Worm (Caenorhabditis elegans) whole organism, L1 larva: Measurements from ENCODE around the gene ges-1.

ENCODE experiments used
- C34B4.2 ChIP-seq: sonication (generic microtip); optimal IDR thresholded peaks from 2 replicates; lab custom pipeline; 2017; ENCODE audit warnings: mild to moderate bottlenecking, missing genetic modification characterization, missing compliant biosample characterization
- F16B12.6 ChIP-seq: fragments of 150-350 bp; optimal IDR thresholded peaks from 2 replicates; lab custom pipeline; 2014; ENCODE audit warnings: missing biosample characterization, missing genetic modification characterization
- Y116A8C.19 ChIP-seq: sonication (generic microtip); optimal IDR thresholded peaks from 2 replicates; lab custom pipeline; 2016; ENCODE audit warnings: missing compliant biosample characterization, missing genetic modification characterization, borderline replicate concordance
- blmp-1 ChIP-seq: fragments of 150-350 bp; optimal IDR thresholded peaks from 2 replicates; lab custom pipeline; 2014; ENCODE audit warnings: missing biosample characterization, missing genetic modification characterization
- ceh-63 ChIP-seq: fragments of 200-800 bp; sonication (Bioruptor generic); optimal IDR thresholded peaks from 2 replicates; lab custom pipeline; 2018; ENCODE audit warnings: mild to moderate bottlenecking, missing genetic modification characterization, missing compliant biosample characterization
- ceh-8 ChIP-seq: fragments of 200-800 bp; sonication (Bioruptor generic); optimal IDR thresholded peaks from 2 replicates; lab custom pipeline; 2018; ENCODE audit warnings: mild to moderate bottlenecking, missing genetic modification characterization, moderate library complexity, missing compliant biosample characterization
- ceh-88 ChIP-seq: fragments of 200-800 bp; sonication (Bioruptor generic); IDR thresholded peaks from 2 replicates; pipeline ENCODE4 v1.3.6; 2022; ENCODE audit warnings: missing genetic modification characterization, missing compliant biosample characterization
- ces-1 ChIP-seq: fragments of 150-350 bp; optimal IDR thresholded peaks from 2 replicates; lab custom pipeline; 2014; ENCODE audit warnings: missing biosample characterization, missing genetic modification reagents, missing genetic modification characterization
- dpl-1 ChIP-seq, 3 experiments: fragments of 150-350 bp in 2 of 3; sonication (generic microtip) in 1 of 3; optimal IDR thresholded peaks; 2 replicates each; lab custom pipeline; 2014 to 2017; ENCODE audit warnings: missing biosample characterization in 3 of 3, missing genetic modification characterization in 3 of 3, missing genetic modification reagents in 3 of 3
- dsc-1 ChIP-seq: sonication (generic microtip); optimal IDR thresholded peaks from 2 replicates; lab custom pipeline; 2016; ENCODE audit warnings: mild to moderate bottlenecking, missing genetic modification characterization, missing compliant biosample characterization
- efl-1 ChIP-seq, 4 experiments: fragments of 150-350 bp; optimal IDR thresholded peaks in 3 of 4; peaks in 1 of 4; 1 replicate in 1 of 4; 2 replicates in 3 of 4; lab custom pipeline; 2014; ENCODE audit warnings: missing biosample characterization in 2 of 4, missing genetic modification characterization in 2 of 4, missing genetic modification reagents in 2 of 4
- efl-3 ChIP-seq: fragments of 200-800 bp; sonication (Bioruptor generic); optimal IDR thresholded peaks from 2 replicates; lab custom pipeline; 2018; ENCODE audit warnings: mild to moderate bottlenecking, missing genetic modification characterization, missing compliant biosample characterization
- egl-27 ChIP-seq, 2 experiments: fragments of 150-350 bp in 1 of 2; sonication (generic microtip); optimal IDR thresholded peaks; 3 replicates each; lab custom pipeline; 2017 to 2018; ENCODE audit warnings: missing biosample characterization in 2 of 2, missing genetic modification characterization in 2 of 2, missing genetic modification reagents in 2 of 2
- elt-2 ChIP-seq: sonication (generic microtip); optimal IDR thresholded peaks from 2 replicates; lab custom pipeline; 2016; ENCODE audit warnings: missing genetic modification characterization, mild to moderate bottlenecking, inconsistent platforms, missing compliant biosample characterization, missing genetic modification reagents
- elt-3 ChIP-seq, 6 experiments: fragments of 150-350 bp in 1 of 6; sonication (generic microtip); optimal IDR thresholded peaks; 2 replicates each; lab custom pipeline; 2017 to 2018; ENCODE audit warnings: missing biosample characterization in 6 of 6, missing genetic modification characterization in 6 of 6, inconsistent platforms in 1 of 6
- fkh-4 ChIP-seq: sonication (generic microtip); optimal IDR thresholded peaks from 2 replicates; lab custom pipeline; 2016; ENCODE audit warnings: missing compliant biosample characterization, missing genetic modification characterization, borderline replicate concordance
- fos-1 ChIP-seq: fragments of 150-350 bp; optimal IDR thresholded peaks from 2 replicates; lab custom pipeline; 2014; ENCODE audit warnings: missing biosample characterization, missing genetic modification characterization
- grh-1 ChIP-seq: fragments of 200-800 bp; sonication (Bioruptor generic); IDR thresholded peaks from 2 replicates; pipeline ENCODE4 v1.3.6; 2022; ENCODE audit warnings: missing genetic modification reagents, missing genetic modification characterization, missing compliant biosample characterization
- hlh-4 ChIP-seq: sonication (generic microtip); optimal IDR thresholded peaks from 2 replicates; lab custom pipeline; 2016; ENCODE audit warnings: mild to moderate bottlenecking, missing genetic modification characterization, missing compliant biosample characterization
- jun-1 ChIP-seq: fragments of 150-350 bp; optimal IDR thresholded peaks from 2 replicates; lab custom pipeline; 2014; ENCODE audit warnings: missing biosample characterization, missing genetic modification reagents, missing genetic modification characterization
- lin-14 ChIP-seq: fragments of 200-800 bp; sonication (Bioruptor generic); optimal IDR thresholded peaks from 2 replicates; lab custom pipeline; 2018; ENCODE audit warnings: mild to moderate bottlenecking, missing genetic modification characterization, moderate library complexity, missing compliant biosample characterization
- lin-39 ChIP-seq: fragments of 150-350 bp; optimal IDR thresholded peaks from 2 replicates; lab custom pipeline; 2014; ENCODE audit warnings: missing biosample characterization, missing genetic modification reagents, missing genetic modification characterization
- lir-3 ChIP-seq: sonication (generic microtip); optimal IDR thresholded peaks from 2 replicates; lab custom pipeline; 2016; ENCODE audit warnings: mild to moderate bottlenecking, missing genetic modification characterization, moderate library complexity, missing compliant biosample characterization; ENCODE audit not compliant: poor library complexity
- lsy-2 ChIP-seq, 2 experiments: fragments of 150-350 bp; optimal IDR thresholded peaks; 2 replicates each; lab custom pipeline; 2014; ENCODE audit warnings: missing biosample characterization in 2 of 2, missing genetic modification characterization in 2 of 2
- mab-9 ChIP-seq: fragments of 200-800 bp; sonication (Bioruptor generic); IDR thresholded peaks from 2 replicates; pipeline ENCODE4 v1.3.6; 2022; ENCODE audit warnings: missing genetic modification reagents, missing genetic modification characterization, missing compliant biosample characterization
- mdl-1 ChIP-seq, 2 experiments: fragments of 150-350 bp; optimal IDR thresholded peaks; 2 replicates each; lab custom pipeline; 2014 to 2017; ENCODE audit warnings: missing biosample characterization in 2 of 2, missing genetic modification characterization in 2 of 2, inconsistent platforms in 1 of 2
- mep-1 ChIP-seq: fragments of 150-350 bp; optimal IDR thresholded peaks from 2 replicates; lab custom pipeline; 2014; ENCODE audit warnings: missing biosample characterization, missing genetic modification characterization
- nhr-11 ChIP-seq: fragments of 150-350 bp; optimal IDR thresholded peaks from 2 replicates; lab custom pipeline; 2014; ENCODE audit warnings: missing biosample characterization, missing genetic modification characterization
- nhr-12 ChIP-seq: sonication (generic microtip); optimal IDR thresholded peaks from 2 replicates; lab custom pipeline; 2017; ENCODE audit warnings: missing biosample characterization, missing genetic modification characterization
- nhr-19 ChIP-seq: fragments of 200-800 bp; sonication (Bioruptor generic); conservative IDR thresholded peaks from 2 replicates; pipeline ENCODE4 v1.3.6; 2022; ENCODE audit warnings: missing genetic modification characterization, missing compliant biosample characterization
- nhr-237 ChIP-seq: fragments of 150-350 bp; optimal IDR thresholded peaks from 2 replicates; lab custom pipeline; 2014; ENCODE audit warnings: missing biosample characterization, missing genetic modification characterization
- nhr-28 ChIP-seq: fragments of 150-350 bp; optimal IDR thresholded peaks from 2 replicates; lab custom pipeline; 2014; ENCODE audit warnings: missing biosample characterization, missing genetic modification characterization
- nhr-71 ChIP-seq: sonication (generic microtip); optimal IDR thresholded peaks from 2 replicates; lab custom pipeline; 2016; ENCODE audit warnings: mild to moderate bottlenecking, missing genetic modification characterization, moderate library complexity, missing compliant biosample characterization
- nhr-84 ChIP-seq: sonication (generic microtip); optimal IDR thresholded peaks from 2 replicates; lab custom pipeline; 2017; ENCODE audit warnings: missing biosample characterization, missing genetic modification characterization
- nhr-85 ChIP-seq: sonication (generic microtip); peaks from one replicate; lab custom pipeline; 2016; ENCODE audit warnings: missing genetic modification characterization, inconsistent platforms, missing compliant biosample characterization
- pag-3 ChIP-seq: sonication (generic microtip); optimal IDR thresholded peaks from 2 replicates; lab custom pipeline; 2017; ENCODE audit warnings: missing genetic modification characterization, mild to moderate bottlenecking, missing compliant biosample characterization, antibody characterized with exemption, borderline replicate concordance; ENCODE audit not compliant: insufficient read depth
- pax-3 ChIP-seq: fragments of 200-800 bp; sonication (Bioruptor generic); optimal IDR thresholded peaks from 2 replicates; lab custom pipeline; 2018; ENCODE audit warnings: mild to moderate bottlenecking, missing genetic modification characterization, moderate library complexity, missing compliant biosample characterization
- pqm-1 ChIP-seq: sonication (generic microtip); optimal IDR thresholded peaks from 3 replicates; lab custom pipeline; 2017; ENCODE audit warnings: missing biosample characterization, missing genetic modification characterization
- snu-23 ChIP-seq: sonication (generic microtip); optimal IDR thresholded peaks from 2 replicates; lab custom pipeline; 2016; ENCODE audit warnings: missing genetic modification characterization, missing compliant biosample characterization
- sox-4 ChIP-seq: sonication (generic microtip); optimal IDR thresholded peaks from 2 replicates; lab custom pipeline; 2016; ENCODE audit warnings: missing genetic modification characterization, missing compliant biosample characterization
- sptf-1 ChIP-seq: fragments of 150-350 bp; optimal IDR thresholded peaks from 2 replicates; lab custom pipeline; 2014; ENCODE audit warnings: missing biosample characterization, missing genetic modification characterization
- swsn-7 ChIP-seq: sonication (generic microtip); optimal IDR thresholded peaks from 2 replicates; lab custom pipeline; 2016; ENCODE audit warnings: missing genetic modification characterization, missing compliant biosample characterization
- tbx-2 ChIP-seq: sonication (generic microtip); optimal IDR thresholded peaks from 2 replicates; lab custom pipeline; 2016; ENCODE audit warnings: missing genetic modification characterization, missing compliant biosample characterization
- unc-130 ChIP-seq: fragments of 150-350 bp; optimal IDR thresholded peaks from 2 replicates; lab custom pipeline; 2017; ENCODE audit warnings: missing biosample characterization, missing genetic modification characterization, inconsistent platforms
- unc-62 ChIP-seq: fragments of 150-350 bp; optimal IDR thresholded peaks from 2 replicates; lab custom pipeline; 2014; ENCODE audit warnings: missing biosample characterization, missing genetic modification reagents, missing genetic modification characterization
- unc-86 ChIP-seq: sonication (generic microtip); optimal IDR thresholded peaks from 2 replicates; lab custom pipeline; 2016; ENCODE audit warnings: missing genetic modification characterization, missing compliant biosample characterization
- unc-98 ChIP-seq: fragments of 200-800 bp; sonication (Bioruptor generic); IDR thresholded peaks from 2 replicates; pipeline ENCODE4 v1.3.6; 2022; ENCODE audit warnings: missing genetic modification characterization, missing compliant biosample characterization
- xbp-1 ChIP-seq: sonication (generic microtip); optimal IDR thresholded peaks from 2 replicates; lab custom pipeline; 2016; ENCODE audit warnings: missing genetic modification characterization, missing compliant biosample characterization
- zag-1 ChIP-seq: fragments of 150-350 bp; optimal IDR thresholded peaks from 2 replicates; lab custom pipeline; 2014; ENCODE audit warnings: missing biosample characterization, missing genetic modification characterization
- ztf-4 ChIP-seq: fragments of 150-350 bp; optimal IDR thresholded peaks from 2 replicates; lab custom pipeline; 2014; ENCODE audit warnings: missing biosample characterization, missing genetic modification characterization

Gene ges-1

DNA sequence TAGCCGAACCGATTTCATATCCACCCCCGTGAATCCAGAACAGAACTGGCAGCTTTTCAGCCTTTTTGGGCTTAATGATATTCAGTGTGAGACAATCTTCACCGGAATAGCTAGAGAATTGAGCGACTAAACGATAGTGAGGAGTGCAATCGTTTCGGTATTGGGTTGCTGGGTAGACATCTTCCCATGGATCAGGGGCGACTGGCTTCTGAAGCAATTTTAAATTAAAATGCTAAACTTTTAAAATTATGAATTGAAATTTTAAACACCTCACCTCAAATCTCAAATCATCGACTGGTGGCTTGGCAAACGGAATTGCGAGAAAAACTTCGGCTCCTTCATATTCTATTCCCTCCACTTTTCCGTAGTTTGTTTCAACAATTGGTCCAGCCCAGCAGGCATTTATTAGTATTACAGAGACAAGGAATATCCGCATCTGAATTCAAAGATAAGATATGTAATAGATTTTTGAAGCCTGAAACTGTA is at the start of gene ges-1:
ges-1 (minus strand) TSS at position 436 of the 486 bp plus-strand sequence.
- TF ChIP-seq ceh-88 (GFP tag; lab: Robert Waterston, UW): no peak
- no peak for TF ChIP-seq unc-62 (GFP tag; lab: Kevin White, UChicago)
- TF ChIP-seq snu-23 (GFP tag; lab: Kevin White, UChicago): no peak
- no peak for TF ChIP-seq unc-86 (tag; lab: Kevin White, UChicago)
- no peak for TF ChIP-seq egl-27 (tag; optimal IDR thresholded peaks at IDR 0.05; lab: Kevin White, UChicago)
- TF ChIP-seq elt-3 (tag; optimal IDR thresholded peaks at IDR 0.05; lab: Kevin White, UChicago): no peak
- TF ChIP-seq lir-3 (tag; lab: Kevin White, UChicago): no peak
- TF ChIP-seq sox-4 (tag; lab: Kevin White, UChicago): no peak
- no peak for TF ChIP-seq pax-3 (tag; lab: Kevin White, UChicago)
- TF ChIP-seq pqm-1 (tag; lab: Kevin White, UChicago): no peak

DNA sequence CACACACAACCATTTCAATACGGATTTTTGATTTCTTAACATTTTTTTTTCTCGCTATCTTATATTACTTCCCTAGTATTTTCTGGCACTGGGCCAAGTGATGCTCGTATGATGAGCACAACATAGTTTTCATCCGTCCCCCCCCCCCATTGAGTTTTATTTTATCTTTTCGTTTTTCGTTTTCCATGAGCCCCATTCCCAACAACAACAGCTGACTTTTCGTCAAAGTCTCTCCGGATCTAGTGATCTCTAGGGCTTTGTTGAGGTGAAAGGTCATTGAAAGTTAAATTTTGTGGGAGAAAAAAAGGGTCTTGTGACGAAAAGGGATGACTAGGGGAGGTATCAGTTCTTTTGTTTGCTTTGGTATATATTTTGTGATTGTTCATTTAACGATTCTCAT is 48.9 kb upstream of the ges-1 start:
- TF ChIP-seq dsc-1 (tag; lab: Kevin White, UChicago) (no peak), nhr-71 (tag; lab: Kevin White, UChicago) (peak; percentile 88), pqm-1 (tag; lab: Kevin White, UChicago) (no peak), jun-1 (no peak), ceh-8 (GFP tag; lab: Kevin White, UChicago) (no peak), hlh-4 (tag; lab: Kevin White, UChicago) (no peak), ces-1 (GFP tag; lab: Kevin White, UChicago) (no peak), nhr-19 (peak; percentile 74), nhr-11 (no peak), xbp-1 (tag; lab: Kevin White, UChicago) (no peak), C34B4.2 (tag; lab: Kevin White, UChicago) (no peak), fos-1 (tag; lab: Kevin White, UChicago) (no peak), dpl-1 (GFP tag; optimal IDR thresholded peaks at IDR 0.05; lab: Kevin White, UChicago) (no peak), fkh-4 (tag; lab: Kevin White, UChicago) (no peak), elt-2 (tag; lab: Kevin White, UChicago) (no peak), swsn-7 (peak; percentile 31), unc-130 (tag; lab: Kevin White, UChicago) (peak; percentile 58), nhr-85 (no peak), ceh-63 (GFP tag; lab: Kevin White, UChicago) (no peak), tbx-2 (tag; lab: Kevin White, UChicago) (peak; percentile 37), lin-39 (peak; percentile 63), nhr-84 (no peak), mep-1 (tag; lab: Kevin White, UChicago) (peak; percentile 5), ceh-88 (GFP tag; lab: Robert Waterston, UW) (no peak), blmp-1 (no peak), efl-3 (GFP tag; lab: Kevin White, UChicago) (no peak), mab-9 (GFP tag; lab: Robert Waterston, UW) (no peak), unc-98 (GFP tag; lab: Robert Waterston, UW) (no peak), sptf-1 (tag; lab: Kevin White, UChicago) (no peak), F16B12.6 (tag; lab: Kevin White, UChicago) (no peak), lin-14 (peak; percentile 97), mdl-1 (tag; optimal IDR thresholded peaks at IDR 0.05; lab: Kevin White, UChicago) (no peak), snu-23 (GFP tag; lab: Kevin White, UChicago) (peak; percentile 41), ztf-4 (tag; lab: Kevin White, UChicago) (no peak), Y116A8C.19 (tag; lab: Kevin White, UChicago) (no peak), pag-3 (tag; lab: Kevin White, UChicago) (peak; percentile 20), nhr-237 (no peak), lsy-2 (tag; optimal IDR thresholded peaks at IDR 0.05; lab: Kevin White, UChicago) (peak in 1 of 2 experiments; percentile 52), nhr-28 (no peak), nhr-12 (tag; lab: Kevin White, UChicago) (no peak), efl-1 (optimal IDR thresholded peaks at IDR 0.05; lab: Kevin White, UChicago) (peak in 1 of 2 experiments; percentile 29), efl-1 (GFP tag; optimal IDR thresholded peaks at IDR 0.05 in 1 of 2; lab: Kevin White, UChicago) (peak in 1 of 2 experiments; percentile 83), zag-1 (no peak), grh-1 (GFP tag; lab: Robert Waterston, UW) (no peak)
